Fruit fly (Drosophila melanogaster) S2 (cell line): ENCODE results near the gene Mco4.
A peak's percentile ranks its signal among the peaks of the same experiment; 100 is the strongest.

Experiments
- CG8478 ChIP-seq: fragments of >200 bp; optimal IDR thresholded peaks from 2 replicates; lab custom pipeline; 2018
- CTCF ChIP-seq, 2 experiments: fragments of >200 bp; optimal IDR thresholded peaks; 2 replicates each; lab custom pipeline; 2018

DNA sequence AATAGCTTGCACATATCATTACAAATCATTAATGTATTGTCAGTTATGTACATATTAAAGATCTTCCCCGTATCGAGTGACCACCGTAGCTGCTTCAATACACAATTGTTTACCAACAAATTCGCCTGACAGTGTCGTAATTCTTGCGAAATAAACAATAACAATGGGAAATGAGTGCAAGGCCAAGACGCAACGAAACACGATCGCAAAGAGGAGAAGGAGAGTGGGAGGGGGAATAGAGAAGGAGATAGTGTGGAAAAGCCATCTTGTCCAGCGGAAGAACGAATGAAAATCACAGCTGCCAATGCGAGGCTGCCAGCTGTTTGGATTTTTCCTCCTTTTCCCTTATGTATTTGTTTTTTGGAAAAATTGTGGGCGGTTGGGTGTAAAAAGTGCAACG, 29.4 kb upstream of the Mco4 start:
- no peak for TF ChIP-seq CG8478 (lab: Kevin White, UChicago)
- TF ChIP-seq CTCF (optimal IDR thresholded peaks at IDR 0.05; lab: Kevin White, UChicago): peak in 1 of 2 experiments; percentile 3
